Worm (Caenorhabditis elegans): ENCODE data around the gene C13C4.6.

C13C4.6 gene

DNA sequence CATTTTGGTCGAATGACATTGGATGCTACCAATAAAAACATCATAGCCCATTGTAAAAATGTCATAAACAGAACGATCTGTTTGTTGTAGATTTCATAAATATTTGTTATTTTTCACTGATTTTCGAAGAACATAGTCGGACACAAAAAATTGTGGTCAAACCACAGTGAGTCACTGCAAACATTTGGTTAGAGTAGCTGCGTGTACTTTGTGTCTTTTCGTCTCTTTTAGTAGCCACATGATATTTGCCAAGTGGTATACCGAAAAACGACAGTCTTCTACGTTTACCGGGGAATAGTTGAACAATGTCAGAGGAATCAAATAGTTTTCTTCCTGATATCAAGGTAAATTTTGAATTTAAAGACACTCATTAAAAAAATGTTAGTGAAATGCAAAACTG is 29.6 kb upstream of the C13C4.6 start, which contains the start of gene nhr-206:
Gene nhr-206 (plus strand): TSS at position 248 of the 400 bp plus-strand sequence.
- TF ChIP-seq ces-1 (GFP tag; optimal IDR thresholded peaks at IDR 0.05) = no peak
- no peak for TF ChIP-seq cnd-1 (tag; optimal IDR thresholded peaks at IDR 0.05)

DNA sequence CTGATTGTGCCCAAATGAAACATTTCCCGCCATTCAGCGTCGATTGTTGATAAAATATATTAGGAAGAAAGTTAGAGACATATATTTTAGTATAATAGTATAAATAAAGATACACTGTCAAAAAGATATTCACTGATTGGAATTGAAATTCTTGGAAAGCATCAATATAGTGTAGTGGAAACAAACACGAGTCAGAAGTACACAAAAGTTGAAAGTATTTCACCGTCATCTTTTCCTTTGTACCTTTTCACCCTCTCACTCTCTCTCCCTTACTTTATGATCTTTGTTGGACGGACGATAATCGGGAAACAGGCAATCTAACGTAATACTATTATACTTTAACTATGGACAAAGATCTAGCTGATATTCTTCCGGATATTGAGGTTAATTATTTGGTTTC is 27.3 kb upstream of the C13C4.6 start, which contains the start of gene nhr-208:
Gene nhr-208 (plus strand): TSS at position 288 of the 400 bp plus-strand sequence.
- TF ChIP-seq elt-3 (tag; optimal IDR thresholded peaks at IDR 0.05) (no peak), elt-1 (tag; optimal IDR thresholded peaks at IDR 0.05; ENCODE audit: borderline replicate concordance, insufficient read depth) (peak; percentile 42)

DNA sequence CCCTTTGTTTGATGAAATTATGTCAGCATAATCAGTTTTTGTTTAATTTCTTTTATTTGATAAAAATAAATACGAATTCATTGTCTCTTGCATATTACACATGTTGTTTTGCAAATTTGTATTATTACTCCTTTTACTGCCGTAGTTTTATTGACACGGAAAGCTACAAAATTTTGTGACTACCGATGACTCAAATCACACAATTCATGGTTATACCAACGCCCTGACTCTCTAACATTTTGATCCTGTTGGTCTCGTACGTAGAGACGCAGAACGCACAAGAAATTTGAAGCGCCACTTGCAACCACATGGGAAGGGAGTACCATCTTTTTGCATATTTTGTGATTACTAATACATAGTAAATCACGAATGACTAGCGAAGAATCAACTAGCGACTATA is 25.5 kb upstream of the C13C4.6 start, which contains the start of gene nhr-207:
Gene nhr-207 (plus strand): TSS at position 282 of the 400 bp plus-strand sequence.
- TF ChIP-seq ces-1 (GFP tag; optimal IDR thresholded peaks at IDR 0.05) (peak; percentile 28), ceh-39 (tag; optimal IDR thresholded peaks at IDR 0.05) (no peak)

DNA sequence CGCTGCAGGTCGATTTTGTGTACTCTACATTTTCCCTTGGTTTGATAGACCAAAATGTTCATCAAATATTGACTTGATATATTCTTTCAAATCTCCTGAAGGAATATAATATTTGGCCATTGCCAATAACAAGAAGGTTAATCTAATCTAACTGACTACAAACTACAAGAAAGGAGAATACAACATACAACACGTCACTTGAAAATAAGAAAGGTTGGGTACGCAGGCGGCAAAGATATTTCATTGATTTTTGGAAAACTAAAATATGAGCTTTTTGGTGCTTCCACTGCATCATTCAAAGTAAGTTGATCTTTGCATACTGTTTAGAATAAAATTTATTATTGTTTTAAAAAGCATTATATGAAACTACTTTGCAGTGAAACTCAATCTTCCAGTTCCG is 23.3 kb upstream of the C13C4.6 start, which contains the start of gene nhr-209:
Gene nhr-209 (plus strand): TSS at position 27 of the 400 bp plus-strand sequence.
- TF ChIP-seq flh-1 (GFP tag; optimal IDR thresholded peaks at IDR 0.05) (no peak), snpc-4 (tag; optimal IDR thresholded peaks at IDR 0.05) (no peak), nhr-28 (tag; optimal IDR thresholded peaks at IDR 0.05) (no peak), sem-2 (GFP tag; optimal IDR thresholded peaks at IDR 0.05) (no peak), lin-13 (tag; optimal IDR thresholded peaks at IDR 0.05) (no peak), cnd-1 (tag; optimal IDR thresholded peaks at IDR 0.05) (no peak), hlh-1 (tag; optimal IDR thresholded peaks at IDR 0.05) (no peak), ces-1 (GFP tag; optimal IDR thresholded peaks at IDR 0.05) (no peak), mep-1 (tag; optimal IDR thresholded peaks at IDR 0.05) (no peak), mls-2 (tag; optimal IDR thresholded peaks at IDR 0.05) (no peak), elt-1 (tag; optimal IDR thresholded peaks at IDR 0.05; ENCODE audit: borderline replicate concordance, insufficient read depth) (no peak), ham-2 (GFP tag; optimal IDR thresholded peaks at IDR 0.05) (no peak), unc-39 (tag; optimal IDR thresholded peaks at IDR 0.05) (no peak), nhr-237 (tag; optimal IDR thresholded peaks at IDR 0.05) (no peak), zip-8 (tag; optimal IDR thresholded peaks at IDR 0.05) (no peak), ceh-43 (GFP tag; optimal IDR thresholded peaks at IDR 0.05) (no peak), nhr-12 (tag; optimal IDR thresholded peaks at IDR 0.05) (no peak)

DNA sequence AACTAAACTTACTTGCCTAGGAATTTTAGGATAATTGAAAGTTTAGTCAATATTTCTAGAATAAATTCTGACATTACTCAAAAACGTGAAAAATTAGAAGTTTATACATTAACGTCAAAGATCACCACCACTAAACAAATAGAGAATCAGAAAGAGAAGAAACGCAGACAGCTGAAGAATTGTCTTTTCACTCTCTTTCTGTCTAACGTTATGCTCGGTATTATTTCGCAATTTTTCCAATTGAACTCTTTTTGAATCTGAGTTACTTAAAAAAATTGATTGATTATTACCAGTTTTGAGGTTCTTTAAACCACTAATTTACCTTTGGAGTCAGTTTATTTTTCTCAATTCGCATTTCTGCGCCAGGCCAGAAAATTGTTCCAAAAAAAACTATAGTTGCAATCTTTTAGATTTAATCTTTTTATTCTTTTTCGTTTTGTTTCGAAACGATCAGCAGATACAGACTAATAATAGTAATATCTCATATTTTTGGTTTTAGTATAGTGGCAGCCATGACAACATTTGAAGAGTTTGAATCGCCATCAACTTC is 20.5 kb upstream of the C13C4.6 start, which contains the start of gene nhr-154:
Gene nhr-154 (plus strand): TSS at position 500 of the 550 bp plus-strand sequence.
- TF ChIP-seq nhr-12 (tag; optimal IDR thresholded peaks at IDR 0.05) = no peak
- no peak for TF ChIP-seq flh-1 (GFP tag; optimal IDR thresholded peaks at IDR 0.05)
- peak; percentile 27 for TF ChIP-seq nhr-237 (tag; optimal IDR thresholded peaks at IDR 0.05)
- no peak for TF ChIP-seq lin-32 (GFP tag; optimal IDR thresholded peaks at IDR 0.05)
- TF ChIP-seq nhr-76 (tag; optimal IDR thresholded peaks at IDR 0.05) = no peak
- TF ChIP-seq ces-1 (GFP tag; optimal IDR thresholded peaks at IDR 0.05) = no peak
- TF ChIP-seq ceh-83 (GFP tag; optimal IDR thresholded peaks at IDR 0.05) = no peak

DNA sequence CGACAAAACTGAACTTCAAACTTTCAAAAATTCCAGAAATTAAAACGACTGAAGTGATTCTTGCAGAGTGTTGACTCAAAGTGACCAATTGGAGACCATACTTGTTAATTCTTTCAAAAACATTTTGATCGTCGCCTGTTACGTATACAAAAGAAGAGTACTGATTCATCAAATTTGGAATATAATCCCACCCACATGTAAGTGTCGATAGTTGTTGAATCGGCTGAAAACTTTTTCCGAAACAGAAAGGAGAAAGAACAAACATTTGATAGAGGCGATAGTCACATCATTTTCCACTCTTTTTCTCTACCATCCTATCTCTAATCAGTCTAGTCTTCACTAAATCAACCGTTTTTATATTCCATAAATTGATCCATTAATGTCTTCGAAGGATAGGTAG is 17.5 kb upstream of the C13C4.6 start, which contains the start of gene nhr-153:
Gene nhr-153 (plus strand): TSS at position 301 of the 400 bp plus-strand sequence.
- no peak for TF ChIP-seq elt-1 (tag; optimal IDR thresholded peaks at IDR 0.05; ENCODE audit: borderline replicate concordance, insufficient read depth)
- TF ChIP-seq unc-39 (tag; optimal IDR thresholded peaks at IDR 0.05) = no peak
- TF ChIP-seq ceh-43 (GFP tag; optimal IDR thresholded peaks at IDR 0.05) = no peak
- no peak for TF ChIP-seq unc-62 (GFP tag; optimal IDR thresholded peaks at IDR 0.05)
- no peak for TF ChIP-seq nhr-12 (tag; optimal IDR thresholded peaks at IDR 0.05)
- no peak for TF ChIP-seq sem-2 (GFP tag; optimal IDR thresholded peaks at IDR 0.05)
- TF ChIP-seq flh-1 (GFP tag; optimal IDR thresholded peaks at IDR 0.05) = no peak

DNA sequence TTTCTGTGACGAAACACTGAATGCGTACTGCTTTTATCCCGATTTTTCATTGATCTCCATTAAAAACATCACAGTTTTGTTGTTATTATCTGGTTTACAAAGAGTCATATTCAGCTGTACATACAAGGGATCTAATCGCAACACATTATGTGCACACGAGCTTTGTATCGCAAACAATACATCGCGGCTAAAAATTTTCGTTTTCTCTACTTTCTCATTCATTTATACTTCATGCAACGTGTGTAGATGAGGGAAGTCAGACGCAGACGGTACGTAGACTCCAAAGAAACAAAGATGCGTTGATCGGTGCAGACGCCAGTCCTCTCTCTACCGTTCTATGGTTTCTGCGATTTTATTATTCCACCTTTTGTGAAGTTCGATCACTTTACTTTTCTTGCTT is 14.5 kb upstream of the C13C4.6 start, which contains the start of gene nhr-136:
Gene nhr-136 (plus strand): TSS at position 301 of the 400 bp plus-strand sequence.
- TF ChIP-seq drap-1 (GFP tag; optimal IDR thresholded peaks at IDR 0.05) (no peak), bed-3 (GFP tag; optimal IDR thresholded peaks at IDR 0.05) (no peak), ham-2 (GFP tag; optimal IDR thresholded peaks at IDR 0.05) (peak; percentile 9)
